Fruit fly (Drosophila melanogaster) whole organism, embryonic: ENCODE measurements around the gene Drsl1.

Source experiments
- B-H1 ChIP-seq: fragments of 200-800 bp; sonication (Bioruptor generic); IDR thresholded peaks from 3 replicates; pipeline ENCODE4 v1.3.6; 2022; ENCODE audit warnings: missing biosample characterization, missing genetic modification characterization
- CG10274 ChIP-seq: fragments of 200-800 bp; sonication (Bioruptor generic); optimal IDR thresholded peaks from 3 replicates; lab custom pipeline; 2017; ENCODE audit warnings: missing biosample characterization, mild to moderate bottlenecking, missing genetic modification characterization
- CG11696 ChIP-seq: fragments of 200-800 bp; sonication (Bioruptor generic); IDR thresholded peaks from 2 replicates; pipeline ENCODE4 v1.3.6; 2022; ENCODE audit warnings: missing biosample characterization, missing genetic modification characterization
- CG12219 ChIP-seq: fragments of 200-800 bp; sonication (Bioruptor generic); optimal IDR thresholded peaks from 3 replicates; lab custom pipeline; 2018; ENCODE audit warnings: missing biosample characterization, mild to moderate bottlenecking, missing genetic modification characterization
- CG13424 ChIP-seq: fragments of 200-800 bp; sonication (Bioruptor generic); optimal IDR thresholded peaks from 2 replicates; lab custom pipeline; 2019; ENCODE audit warnings: missing biosample characterization, mild to moderate bottlenecking, missing genetic modification characterization, moderate library complexity
- CG14050 ChIP-seq: fragments of 200-800 bp; sonication (Bioruptor generic); IDR thresholded peaks from 3 replicates; pipeline ENCODE4 v1.3.6; 2022; ENCODE audit warnings: missing biosample characterization, missing genetic modification characterization
- CG17802 ChIP-seq: fragments of 200-800 bp; sonication (Bioruptor generic); optimal IDR thresholded peaks from 2 replicates; lab custom pipeline; 2018; ENCODE audit warnings: missing biosample characterization, mild to moderate bottlenecking, missing genetic modification characterization, moderate library complexity
- CG18262 ChIP-seq: fragments of 200-800 bp; optimal IDR thresholded peaks from 3 replicates; lab custom pipeline; 2019; ENCODE audit warnings: missing biosample characterization, mild to moderate bottlenecking, missing genetic modification characterization, moderate library complexity
- CG18619 ChIP-seq: fragments of 200-800 bp; sonication (Bioruptor generic); optimal IDR thresholded peaks from 3 replicates; lab custom pipeline; 2017; ENCODE audit warnings: missing biosample characterization, mild to moderate bottlenecking, missing genetic modification characterization
- CG30403 ChIP-seq: fragments of 200-800 bp; sonication (Bioruptor generic); optimal IDR thresholded peaks from 3 replicates; lab custom pipeline; 2016; ENCODE audit warnings: missing biosample characterization, missing genetic modification characterization
- CG30431 ChIP-seq: fragments of 200-800 bp; sonication (Bioruptor generic); optimal IDR thresholded peaks from 2 replicates; lab custom pipeline; 2017; ENCODE audit warnings: missing biosample characterization, missing genetic modification characterization
- CG3065 ChIP-seq: fragments of 200-800 bp; sonication (Bioruptor generic); optimal IDR thresholded peaks from 2 replicates; lab custom pipeline; 2016; ENCODE audit warnings: missing biosample characterization, missing genetic modification characterization
- CG3163 ChIP-seq: fragments of 200-800 bp; sonication (Bioruptor generic); optimal IDR thresholded peaks from 3 replicates; lab custom pipeline; 2016; ENCODE audit warnings: missing biosample characterization, missing genetic modification characterization
- CG32772 ChIP-seq: fragments of 200-800 bp; sonication (Bioruptor generic); IDR thresholded peaks from 2 replicates; pipeline ENCODE4 v1.3.6; 2022; ENCODE audit warnings: missing biosample characterization, missing genetic modification characterization
- CG3847 ChIP-seq: fragments of 200-800 bp; sonication (Bioruptor generic); IDR thresholded peaks from 2 replicates; pipeline ENCODE4 v1.3.6; 2022; ENCODE audit warnings: missing biosample characterization, missing genetic modification characterization
- CG3995 ChIP-seq: fragments of 200-800 bp; sonication (Bioruptor generic); optimal IDR thresholded peaks from 3 replicates; lab custom pipeline; 2016; ENCODE audit warnings: missing biosample characterization, missing genetic modification characterization
- CG5180 ChIP-seq: fragments of 200-800 bp; sonication (Bioruptor generic); optimal IDR thresholded peaks from 3 replicates; lab custom pipeline; 2017; ENCODE audit warnings: missing biosample characterization, missing genetic modification characterization, mild to moderate bottlenecking, moderate library complexity, missing genetic modification reagents
- CG6813 ChIP-seq: fragments of 200-800 bp; sonication (Bioruptor generic); optimal IDR thresholded peaks from 2 replicates; lab custom pipeline; 2017; ENCODE audit warnings: missing biosample characterization, missing genetic modification characterization, mild to moderate bottlenecking, moderate library complexity, missing genetic modification reagents
- CG7556 ChIP-seq: fragments of 200-800 bp; sonication (Bioruptor generic); optimal IDR thresholded peaks from 2 replicates; lab custom pipeline; 2017; ENCODE audit warnings: missing biosample characterization, mild to moderate bottlenecking, missing genetic modification characterization
- CG8281 ChIP-seq: fragments of 200-800 bp; sonication (Bioruptor generic); optimal IDR thresholded peaks from 2 replicates; lab custom pipeline; 2018; ENCODE audit warnings: missing biosample characterization, mild to moderate bottlenecking, missing genetic modification characterization, moderate library complexity
- CG9797 ChIP-seq: fragments of 200-800 bp; sonication (Bioruptor generic); optimal IDR thresholded peaks from 3 replicates; lab custom pipeline; 2018; ENCODE audit warnings: missing biosample characterization, mild to moderate bottlenecking, missing genetic modification characterization
- Dip2 ChIP-seq: fragments of 200-800 bp; sonication (Bioruptor generic); IDR thresholded peaks from 2 replicates; pipeline ENCODE4 v1.3.6; 2022; ENCODE audit warnings: missing biosample characterization, missing genetic modification characterization
- Doc2 ChIP-seq: fragments of 200-800 bp; sonication (Bioruptor generic); IDR thresholded peaks from 2 replicates; pipeline ENCODE4 v1.3.6; 2022; ENCODE audit warnings: missing biosample characterization, missing genetic modification characterization
- NC2β ChIP-seq: fragments of 200-800 bp; sonication (Bioruptor generic); optimal IDR thresholded peaks from 2 replicates; lab custom pipeline; 2016; ENCODE audit warnings: missing biosample characterization, missing genetic modification characterization
- Scr ChIP-seq: fragments of 200-800 bp; sonication (Bioruptor generic); IDR thresholded peaks from 2 replicates; pipeline ENCODE4 v1.3.6; 2022; ENCODE audit warnings: missing biosample characterization, missing genetic modification characterization; ENCODE audit not compliant: partially characterized antibody
- Six4 ChIP-seq: fragments of 200-800 bp; sonication (Bioruptor generic); optimal IDR thresholded peaks from 2 replicates; lab custom pipeline; 2016; ENCODE audit warnings: missing biosample characterization, missing genetic modification characterization
- abd-A ChIP-seq: fragments of 200-800 bp; sonication (Bioruptor generic); optimal IDR thresholded peaks from 3 replicates; lab custom pipeline; 2019; ENCODE audit warnings: missing biosample characterization, mild to moderate bottlenecking, missing genetic modification characterization, moderate library complexity
- caup ChIP-seq: fragments of 200-800 bp; sonication (Bioruptor generic); optimal IDR thresholded peaks from 3 replicates; lab custom pipeline; 2017; ENCODE audit warnings: missing biosample characterization, mild to moderate bottlenecking, missing genetic modification characterization, moderate library complexity; ENCODE audit not compliant: severe bottlenecking
- chm ChIP-seq: fragments of 200-800 bp; sonication (Bioruptor generic); IDR thresholded peaks from 2 replicates; pipeline ENCODE4 v1.3.6; 2022; ENCODE audit warnings: missing biosample characterization, missing genetic modification characterization
- dati ChIP-seq: fragments of 200-800 bp; sonication (Bioruptor generic); IDR thresholded peaks from 2 replicates; pipeline ENCODE4 v1.3.6; 2022; ENCODE audit warnings: missing biosample characterization, missing genetic modification characterization
- dm ChIP-seq: fragments of 200-800 bp; sonication (Bioruptor generic); optimal IDR thresholded peaks from 3 replicates; lab custom pipeline; 2016; ENCODE audit warnings: missing biosample characterization, missing genetic modification characterization
- dmrt99B ChIP-seq: fragments of 200-800 bp; sonication (Bioruptor generic); optimal IDR thresholded peaks from 2 replicates; lab custom pipeline; 2018; ENCODE audit warnings: missing biosample characterization, mild to moderate bottlenecking, missing genetic modification characterization, moderate library complexity
- dysf ChIP-seq: fragments of 200-800 bp; sonication (Bioruptor generic); IDR thresholded peaks from 3 replicates; pipeline ENCODE4 v1.3.6; 2022; ENCODE audit warnings: missing biosample characterization, missing genetic modification characterization
- eyg ChIP-seq: fragments of 200-800 bp; sonication (Bioruptor generic); optimal IDR thresholded peaks from 3 replicates; lab custom pipeline; 2016; ENCODE audit warnings: missing biosample characterization, missing genetic modification characterization
- ftz-f1 ChIP-seq: fragments of 200-800 bp; sonication (Bioruptor generic); optimal IDR thresholded peaks from 2 replicates; lab custom pipeline; 2016; ENCODE audit warnings: missing biosample characterization, missing genetic modification characterization
- gsb ChIP-seq: fragments of 200-800 bp; sonication (Bioruptor generic); IDR thresholded peaks from 2 replicates; pipeline ENCODE4 v1.3.6; 2022; ENCODE audit warnings: missing biosample characterization, missing genetic modification characterization
- kay ChIP-seq: fragments of 200-800 bp; sonication (Bioruptor generic); optimal IDR thresholded peaks from 2 replicates; lab custom pipeline; 2016; ENCODE audit warnings: missing biosample characterization, missing genetic modification characterization
- klu ChIP-seq: fragments of 200-800 bp; sonication (Bioruptor generic); IDR thresholded peaks from 2 replicates; pipeline ENCODE4 v1.3.6; 2022; ENCODE audit warnings: missing biosample characterization, missing genetic modification characterization
- mirr ChIP-seq: fragments of 200-800 bp; sonication (Bioruptor generic); optimal IDR thresholded peaks from 3 replicates; lab custom pipeline; 2018; ENCODE audit warnings: missing biosample characterization, mild to moderate bottlenecking, missing genetic modification characterization
- onecut ChIP-seq: fragments of 200-800 bp; sonication (Bioruptor generic); IDR thresholded peaks from 2 replicates; pipeline ENCODE4 v1.3.6; 2022; ENCODE audit warnings: missing biosample characterization, missing genetic modification characterization
- peb ChIP-seq: fragments of 200-800 bp; sonication (Bioruptor generic); IDR thresholded peaks from 2 replicates; pipeline ENCODE4 v1.3.6; 2022; ENCODE audit warnings: missing biosample characterization, missing genetic modification characterization
- pfk ChIP-seq: fragments of 200-800 bp; sonication (Bioruptor generic); optimal IDR thresholded peaks from 2 replicates; lab custom pipeline; 2018; ENCODE audit warnings: missing biosample characterization, mild to moderate bottlenecking, missing genetic modification characterization, moderate library complexity
- phol ChIP-seq: fragments of 200-800 bp; sonication (Bioruptor generic); optimal IDR thresholded peaks from 3 replicates; lab custom pipeline; 2018; ENCODE audit warnings: missing biosample characterization, mild to moderate bottlenecking, missing genetic modification characterization, moderate library complexity
- pnt ChIP-seq: fragments of 200-800 bp; sonication (Bioruptor generic); optimal IDR thresholded peaks from 3 replicates; lab custom pipeline; 2016; ENCODE audit warnings: missing biosample characterization, missing genetic modification characterization
- pzg ChIP-seq: fragments of 200-800 bp; sonication (Bioruptor generic); optimal IDR thresholded peaks from 3 replicates; lab custom pipeline; 2018; ENCODE audit warnings: missing biosample characterization, mild to moderate bottlenecking, missing genetic modification characterization, moderate library complexity
- scrt ChIP-seq: fragments of 200-800 bp; sonication (Bioruptor generic); optimal IDR thresholded peaks from 2 replicates; lab custom pipeline; 2018; ENCODE audit warnings: missing biosample characterization, mild to moderate bottlenecking, missing genetic modification characterization, moderate library complexity
- stc ChIP-seq: fragments of 200-800 bp; sonication (Bioruptor generic); IDR thresholded peaks from 2 replicates; pipeline ENCODE4 v1.3.6; 2022; ENCODE audit warnings: missing biosample characterization, missing genetic modification characterization
- tll ChIP-seq, 2 experiments: fragments of 200-800 bp in 1 of 2; fragments of >200 bp in 1 of 2; sonication (Bioruptor generic) in 1 of 2; optimal IDR thresholded peaks; 2 replicates each; lab custom pipeline; 2017 to 2019; ENCODE audit warnings: missing biosample characterization in 2 of 2, missing genetic modification characterization in 2 of 2, mild to moderate bottlenecking in 1 of 2, moderate library complexity in 1 of 2
- twi ChIP-seq: fragments of 200-800 bp; optimal IDR thresholded peaks from 2 replicates; lab custom pipeline; 2019; ENCODE audit warnings: missing biosample characterization, mild to moderate bottlenecking, missing genetic modification characterization, moderate library complexity
- vfl ChIP-seq: fragments of 200-800 bp; sonication (Bioruptor generic); optimal IDR thresholded peaks from 2 replicates; lab custom pipeline; 2016; ENCODE audit warnings: missing biosample characterization, missing genetic modification characterization
- zfh1 ChIP-seq: fragments of 200-800 bp; sonication (Bioruptor generic); IDR thresholded peaks from 3 replicates; pipeline ENCODE4 v1.3.6; 2022; ENCODE audit warnings: missing biosample characterization, missing genetic modification characterization

Gene Drsl1

dm6 chr3L:3319223-3319643, 16.4 kb downstream of the Drsl1 start, which contains the start of the genes PIG-C, CG12016 and Dpm2 (continued):
- peak; percentile 32 for TF ChIP-seq CG8281 (tag; lab: Kevin White, UChicago)
- no peak for TF ChIP-seq CG6813
- peak; percentile 54; the same call in 1 of the 2 replicates for TF ChIP-seq klu
- no peak for TF ChIP-seq scrt (GFP tag; lab: Kevin White, UChicago)
- peak; percentile 19 for TF ChIP-seq CG30431 (GFP tag; lab: Kevin White, UChicago)
- peak; percentile 52 for TF ChIP-seq pnt (GFP tag; lab: Kevin White, UChicago)
- TF ChIP-seq CG18262 (tag; lab: Kevin White, UChicago): peak; percentile 55
- TF ChIP-seq Dip2 (GFP tag; lab: Robert Waterston, UW): no peak
- peak; percentile 38 for TF ChIP-seq Six4 (GFP tag; lab: Kevin White, UChicago)
- TF ChIP-seq caup (GFP tag; lab: Kevin White, UChicago): peak; percentile 56
- no peak for TF ChIP-seq abd-A
- TF ChIP-seq CG3163 (GFP tag; lab: Kevin White, UChicago): peak; percentile 51
- TF ChIP-seq CG3995 (GFP tag; lab: Kevin White, UChicago): peak; percentile 94
- peak; percentile 74 for TF ChIP-seq CG13424 (tag; lab: Kevin White, UChicago)
- peak; percentile 60 for TF ChIP-seq twi (tag; lab: Kevin White, UChicago)
- peak; percentile 80 for TF ChIP-seq phol (tag; lab: Kevin White, UChicago)
- peak; percentile 38; the same call in 1 of the 3 replicates for TF ChIP-seq B-H1 (GFP tag; lab: Robert Waterston, UW)
- TF ChIP-seq stc (GFP tag; lab: Robert Waterston, UW): no peak
- 0 out of 2 replicates have a peak, but pooled peaks have one; percentile 7 for TF ChIP-seq onecut (GFP tag; lab: Robert Waterston, UW)
- TF ChIP-seq CG18619 (GFP tag; lab: Kevin White, UChicago): peak; percentile 47
- TF ChIP-seq CG9797 (GFP tag; lab: Kevin White, UChicago): peak; percentile 79
- no peak for TF ChIP-seq CG5180
- TF ChIP-seq ftz-f1: peak; percentile 48
- TF ChIP-seq dati (GFP tag; lab: Robert Waterston, UW): no peak
- TF ChIP-seq chm: no peak
- peak; percentile 45 for TF ChIP-seq mirr (GFP tag; lab: Kevin White, UChicago)
- peak; percentile 18 for TF ChIP-seq CG17802 (tag; lab: Kevin White, UChicago)
- TF ChIP-seq CG12219 (GFP tag; lab: Kevin White, UChicago): no peak
- TF ChIP-seq vfl (GFP tag; lab: Kevin White, UChicago): peak; percentile 55
- peak; percentile 28 to 58 for TF ChIP-seq tll (GFP tag; optimal IDR thresholded peaks at IDR 0.05; lab: Kevin White, UChicago)
- TF ChIP-seq CG10274 (GFP tag; lab: Kevin White, UChicago): no peak
- peak; percentile 91 for TF ChIP-seq pzg (GFP tag; lab: Kevin White, UChicago)
- TF ChIP-seq dmrt99B (tag; lab: Kevin White, UChicago): no peak
- peak; percentile 85 for TF ChIP-seq CG3847
- no peak for TF ChIP-seq pfk
- peak; percentile 63 for TF ChIP-seq NC2β (GFP tag; lab: Kevin White, UChicago)
- TF ChIP-seq Doc2 (GFP tag; lab: Robert Waterston, UW): no peak
- no peak for TF ChIP-seq CG7556 (GFP tag; lab: Kevin White, UChicago)
- TF ChIP-seq CG32772 (GFP tag; lab: Robert Waterston, UW): peak; percentile 57; the same call in 1 of the 2 replicates
- no peak for TF ChIP-seq peb (GFP tag; lab: Robert Waterston, UW)
- peak; percentile 71; the same call in 2 of the 3 replicates for TF ChIP-seq dysf (GFP tag; lab: Robert Waterston, UW)
- peak; percentile 51; the same call in 1 of the 3 replicates for TF ChIP-seq zfh1 (GFP tag; lab: Robert Waterston, UW)
- TF ChIP-seq eyg (GFP tag; lab: Kevin White, UChicago): no peak
- TF ChIP-seq kay (GFP tag; lab: Kevin White, UChicago): peak; percentile 62
- TF ChIP-seq CG30403 (GFP tag; lab: Kevin White, UChicago): peak; percentile 86
- TF ChIP-seq dm (GFP tag; lab: Kevin White, UChicago): peak; percentile 65
- peak; percentile 8 for TF ChIP-seq CG3065
- 0 out of 3 replicates have a peak, but pooled peaks have one; percentile 28 for TF ChIP-seq CG14050 (GFP tag; lab: Robert Waterston, UW)
- TF ChIP-seq gsb: no peak
- TF ChIP-seq CG11696: no peak
- TF ChIP-seq Scr (GFP tag; lab: Robert Waterston, UW): peak; percentile 98
